Fruit fly (Drosophila melanogaster): ENCODE data around the gene CG13460.

Gene CG13460

dm6 chr3L:15034061-15034713 is 27.3 kb downstream of the CG13460 start:
- no peak for TF ChIP-seq CG7101 (tag; optimal IDR thresholded peaks at IDR 0.05)
- no peak for TF ChIP-seq CG33017 (tag; optimal IDR thresholded peaks at IDR 0.05)

- no peak for TF ChIP-seq CG1620 (GFP tag; optimal IDR thresholded peaks at IDR 0.05)
- TF ChIP-seq CG11617 (GFP tag; optimal IDR thresholded peaks at IDR 0.05): no peak
- TF ChIP-seq CG12768 (GFP tag; optimal IDR thresholded peaks at IDR 0.05): no peak
- TF ChIP-seq cic (GFP tag; optimal IDR thresholded peaks at IDR 0.05): no peak
- TF ChIP-seq CG7101 (tag; optimal IDR thresholded peaks at IDR 0.05): no peak
- no peak for TF ChIP-seq CG7045 (GFP tag; optimal IDR thresholded peaks at IDR 0.05)
- no peak for TF ChIP-seq kay (GFP tag; ENCODE audit: borderline replicate concordance)
Observed at dm6 chr3L:15031773-15032172, 29.7 kb downstream of the CG13460 start.

- TF ChIP-seq Mnt (GFP tag; optimal IDR thresholded peaks at IDR 0.05): no peak
- no peak for TF ChIP-seq kay (GFP tag; ENCODE audit: borderline replicate concordance)
- no peak for TF ChIP-seq cic (GFP tag; optimal IDR thresholded peaks at IDR 0.05)
- no peak for TF ChIP-seq Hr96 (GFP tag; optimal IDR thresholded peaks at IDR 0.05)
- no peak for TF ChIP-seq ovo (GFP tag; optimal IDR thresholded peaks at IDR 0.05)
Observed at dm6 chr3L:15023192-15023591, 38.3 kb downstream of the CG13460 start, which contains the start of gene CG32148. TSS of gene CG32148 (plus strand) at chr3L:15023492.

dm6 chr3L:15021008-15021407 is 40.5 kb downstream of the CG13460 start:
- TF ChIP-seq CG33017 (tag; optimal IDR thresholded peaks at IDR 0.05): no peak
- no peak for TF ChIP-seq cnc (optimal IDR thresholded peaks at IDR 0.05)
- TF ChIP-seq CG12768 (GFP tag; optimal IDR thresholded peaks at IDR 0.05): no peak

- no peak for TF ChIP-seq CG33017 (tag; optimal IDR thresholded peaks at IDR 0.05)
- peak; percentile 46 for TF ChIP-seq CG12768 (GFP tag; optimal IDR thresholded peaks at IDR 0.05)
Observed at dm6 chr3L:15013957-15014692, 47.4 kb downstream of the CG13460 start, which contains the start of gene Reck. TSS of gene Reck (minus strand) at chr3L:15014062.

dm6 chr3L:15013296-15013695 is 48.2 kb downstream of the CG13460 start:
- TF ChIP-seq CG12768 (GFP tag; optimal IDR thresholded peaks at IDR 0.05) (no peak), ovo (GFP tag; optimal IDR thresholded peaks at IDR 0.05) (no peak), Hr96 (GFP tag; optimal IDR thresholded peaks at IDR 0.05) (no peak), bab1 (GFP tag; optimal IDR thresholded peaks at IDR 0.05) (no peak), Crg-1 (GFP tag; optimal IDR thresholded peaks at IDR 0.05) (no peak), tj (GFP tag; optimal IDR thresholded peaks at IDR 0.05) (no peak), CG7101 (tag; optimal IDR thresholded peaks at IDR 0.05) (no peak), CG11617 (GFP tag; optimal IDR thresholded peaks at IDR 0.05) (no peak), Mnt (GFP tag; optimal IDR thresholded peaks at IDR 0.05) (no peak), CG7045 (GFP tag; optimal IDR thresholded peaks at IDR 0.05) (no peak), toe (GFP tag; optimal IDR thresholded peaks at IDR 0.05) (no peak), cic (GFP tag; optimal IDR thresholded peaks at IDR 0.05) (no peak), CG14711 (tag; optimal IDR thresholded peaks at IDR 0.05) (no peak), CG1620 (GFP tag; optimal IDR thresholded peaks at IDR 0.05) (no peak), CG5204 (GFP tag; optimal IDR thresholded peaks at IDR 0.05) (no peak), pad (GFP tag; optimal IDR thresholded peaks at IDR 0.05) (no peak), kay (GFP tag; ENCODE audit: borderline replicate concordance) (no peak)

dm6 chr3L:15011638-15012335 is 49.7 kb downstream of the CG13460 start:
- TF ChIP-seq CG12768 (GFP tag; optimal IDR thresholded peaks at IDR 0.05) (peak; percentile 18), CG7101 (tag; optimal IDR thresholded peaks at IDR 0.05) (peak; percentile 18), kay (GFP tag; ENCODE audit: borderline replicate concordance) (peak; percentile 61), CG33017 (tag; optimal IDR thresholded peaks at IDR 0.05) (peak; percentile 34), CG5204 (GFP tag; optimal IDR thresholded peaks at IDR 0.05) (no peak), tj (GFP tag; optimal IDR thresholded peaks at IDR 0.05) (no peak), CG14711 (tag; optimal IDR thresholded peaks at IDR 0.05) (peak; percentile 25)

dm6 chr3L:15011142-15011541 is 50.4 kb downstream of the CG13460 start:
- no peak for TF ChIP-seq CG33017 (tag; optimal IDR thresholded peaks at IDR 0.05)
- no peak for TF ChIP-seq cnc (optimal IDR thresholded peaks at IDR 0.05)
- no peak for TF ChIP-seq kay (GFP tag; ENCODE audit: borderline replicate concordance)
- TF ChIP-seq CG11617 (GFP tag; optimal IDR thresholded peaks at IDR 0.05): no peak
- TF ChIP-seq cic (GFP tag; optimal IDR thresholded peaks at IDR 0.05): no peak
- no peak for TF ChIP-seq toe (GFP tag; optimal IDR thresholded peaks at IDR 0.05)

Measured in whole organism, adult.